Worm (Caenorhabditis elegans): ENCODE data around the gene Y110A2AL.9.

- no peak for TF ChIP-seq ama-1 (optimal IDR thresholded peaks at IDR 0.05)
- TF ChIP-seq unc-62 (GFP tag; optimal IDR thresholded peaks at IDR 0.05), result no peak
- no peak for TF ChIP-seq nhr-23 (tag; optimal IDR thresholded peaks at IDR 0.05)
- no peak for TF ChIP-seq ztf-11 (tag; optimal IDR thresholded peaks at IDR 0.05)
- TF ChIP-seq ZK546.5 (tag; optimal IDR thresholded peaks at IDR 0.05), result no peak
- TF ChIP-seq unc-39 (tag; optimal IDR thresholded peaks at IDR 0.05), result no peak
- no peak for TF ChIP-seq aly-2 (tag; optimal IDR thresholded peaks at IDR 0.05)
- no peak for TF ChIP-seq alr-1 (tag; optimal IDR thresholded peaks at IDR 0.05)
- TF ChIP-seq fos-1 (tag; optimal IDR thresholded peaks at IDR 0.05), result no peak
These were observed 1.1 kb downstream of the Y110A2AL.9 start for ce11 chrII:2865355-2865754.
